Worm (Caenorhabditis elegans): ENCODE data around the gene fbxc-24.

- no peak for TF ChIP-seq nhr-11 (tag; optimal IDR thresholded peaks at IDR 0.05)
- TF ChIP-seq lin-15B (tag; optimal IDR thresholded peaks at IDR 0.05) = no peak
- TF ChIP-seq nhr-237 (tag; optimal IDR thresholded peaks at IDR 0.05) = no peak
- TF ChIP-seq pha-4 (tag; optimal IDR thresholded peaks at IDR 0.05) = no peak
- TF ChIP-seq ama-1 (optimal IDR thresholded peaks at IDR 0.05) = no peak
- no peak for TF ChIP-seq egl-27 (tag; optimal IDR thresholded peaks at IDR 0.05)
- no peak for TF ChIP-seq fos-1 (tag; optimal IDR thresholded peaks at IDR 0.05)
- no peak for TF ChIP-seq lin-39 (tag; optimal IDR thresholded peaks at IDR 0.05)
- no peak for TF ChIP-seq elt-2 (tag; optimal IDR thresholded peaks at IDR 0.05)
- no peak for TF ChIP-seq aly-2 (tag; optimal IDR thresholded peaks at IDR 0.05)
These were observed 14.1 kb upstream of the fbxc-24 start, which contains the start of gene fbxc-28 for ce11 chrII:923521-923920.

Measured in whole organism, L3 larva.